Fruit fly (Drosophila melanogaster) whole organism, embryonic: ENCODE results near the gene Dfd.

Experiments used
- CG10431 ChIP-seq: fragments of 200-800 bp; sonication (Bioruptor generic); optimal IDR thresholded peaks from 3 replicates; lab custom pipeline; 2018; ENCODE audit warnings: missing biosample characterization, mild to moderate bottlenecking, missing genetic modification characterization
- CG11085 ChIP-seq: fragments of 200-800 bp; sonication (Bioruptor generic); IDR thresholded peaks from 2 replicates; pipeline ENCODE4 v1.3.6; 2022; ENCODE audit warnings: missing biosample characterization, missing genetic modification characterization
- CG11695 ChIP-seq: fragments of 200-800 bp; sonication (Bioruptor generic); IDR thresholded peaks from 3 replicates; pipeline ENCODE4 v1.3.6; 2022; ENCODE audit warnings: missing biosample characterization, missing genetic modification characterization
- CG11696 ChIP-seq: fragments of 200-800 bp; sonication (Bioruptor generic); IDR thresholded peaks from 2 replicates; pipeline ENCODE4 v1.3.6; 2022; ENCODE audit warnings: missing biosample characterization, missing genetic modification characterization
- CG2199 ChIP-seq: fragments of 200-800 bp; sonication (Bioruptor generic); IDR thresholded peaks from 3 replicates; pipeline ENCODE4 v1.3.6; 2022; ENCODE audit warnings: missing biosample characterization, missing genetic modification characterization
- CG2202 ChIP-seq: fragments of 200-800 bp; sonication (Bioruptor generic); optimal IDR thresholded peaks from 2 replicates; lab custom pipeline; 2018; ENCODE audit warnings: missing biosample characterization, mild to moderate bottlenecking, missing genetic modification characterization
- CG30431 ChIP-seq: fragments of 200-800 bp; sonication (Bioruptor generic); optimal IDR thresholded peaks from 2 replicates; lab custom pipeline; 2017; ENCODE audit warnings: missing biosample characterization, missing genetic modification characterization
- CG9215 ChIP-seq: fragments of 200-800 bp; sonication (Bioruptor generic); IDR thresholded peaks from 2 replicates; pipeline ENCODE4 v1.3.6; 2022; ENCODE audit warnings: missing biosample characterization, missing genetic modification characterization
- Ets97D ChIP-seq: fragments of 200-800 bp; sonication (Bioruptor generic); optimal IDR thresholded peaks from 3 replicates; lab custom pipeline; 2016; ENCODE audit warnings: missing biosample characterization, missing genetic modification characterization
- Fer3 ChIP-seq: fragments of 200-800 bp; sonication (Bioruptor generic); optimal IDR thresholded peaks from 2 replicates; lab custom pipeline; 2018; ENCODE audit warnings: missing biosample characterization, mild to moderate bottlenecking, missing genetic modification characterization, moderate library complexity
- Hr78 ChIP-seq, 2 experiments: fragments of 200-800 bp in 1 of 2; fragments of >200 bp in 1 of 2; sonication (Bioruptor generic) in 1 of 2; optimal IDR thresholded peaks; 2 replicates each; lab custom pipeline; 2017 to 2019; ENCODE audit warnings: missing biosample characterization in 2 of 2, missing genetic modification characterization in 2 of 2, mild to moderate bottlenecking in 1 of 2, moderate library complexity in 1 of 2
- Med ChIP-seq: fragments of 200-800 bp; sonication (Bioruptor generic); peaks from one replicate; lab custom pipeline; 2016; ENCODE audit warnings: missing biosample characterization, missing genetic modification characterization, mild to moderate bottlenecking, inconsistent platforms, moderate library complexity
- NC2α ChIP-seq: fragments of 200-800 bp; sonication (Bioruptor generic); optimal IDR thresholded peaks from 2 replicates; lab custom pipeline; 2016; ENCODE audit warnings: missing biosample characterization, missing genetic modification characterization
- Nf-YB ChIP-seq: fragments of 200-800 bp; sonication (Bioruptor generic); optimal IDR thresholded peaks from 3 replicates; lab custom pipeline; 2019; ENCODE audit warnings: missing biosample characterization, mild to moderate bottlenecking, missing genetic modification characterization, moderate library complexity
- Nf-YC ChIP-seq: fragments of 200-800 bp; optimal IDR thresholded peaks from 3 replicates; lab custom pipeline; 2019; ENCODE audit warnings: missing biosample characterization, mild to moderate bottlenecking, missing genetic modification characterization, moderate library complexity
- Rfx ChIP-seq: fragments of 200-800 bp; sonication (Bioruptor generic); IDR thresholded peaks from 2 replicates; pipeline ENCODE4 v1.3.6; 2022; ENCODE audit warnings: missing biosample characterization, missing genetic modification characterization
- Sox102F ChIP-seq: fragments of 200-800 bp; sonication (Bioruptor generic); optimal IDR thresholded peaks from 2 replicates; lab custom pipeline; 2018; ENCODE audit warnings: missing biosample characterization, mild to moderate bottlenecking, missing genetic modification characterization, moderate library complexity
- Sry-δ ChIP-seq: fragments of 200-800 bp; sonication (Bioruptor generic); optimal IDR thresholded peaks from 2 replicates; lab custom pipeline; 2016; ENCODE audit warnings: missing biosample characterization, missing genetic modification characterization
- Xbp1 ChIP-seq: fragments of 200-800 bp; sonication (Bioruptor generic); optimal IDR thresholded peaks from 3 replicates; lab custom pipeline; 2016; ENCODE audit warnings: missing biosample characterization, mild to moderate bottlenecking, missing genetic modification characterization
- aop ChIP-seq: fragments of 200-800 bp; sonication (Bioruptor generic); IDR thresholded peaks from 2 replicates; pipeline ENCODE4 v1.3.6; 2022; ENCODE audit warnings: missing biosample characterization, missing genetic modification characterization
- ap ChIP-seq: fragments of 200-800 bp; sonication (Bioruptor generic); IDR thresholded peaks from 2 replicates; pipeline ENCODE4 v1.3.6; 2022; ENCODE audit warnings: missing biosample characterization, missing genetic modification characterization
- ash1 ChIP-seq: fragments of 200-800 bp; sonication (Bioruptor generic); optimal IDR thresholded peaks from 2 replicates; lab custom pipeline; 2018; ENCODE audit warnings: missing biosample characterization, mild to moderate bottlenecking, missing genetic modification characterization
- cas ChIP-seq: fragments of 200-800 bp; sonication (Bioruptor generic); IDR thresholded peaks from 2 replicates; pipeline ENCODE4 v1.3.6; 2022; ENCODE audit warnings: missing biosample characterization, missing genetic modification characterization
- cg ChIP-seq: fragments of 200-800 bp; sonication (Bioruptor generic); optimal IDR thresholded peaks from 3 replicates; lab custom pipeline; 2019; ENCODE audit warnings: missing biosample characterization, mild to moderate bottlenecking, missing genetic modification characterization, moderate library complexity
- crp ChIP-seq, 2 experiments: fragments of 200-800 bp; sonication (Bioruptor generic); optimal IDR thresholded peaks; 2 replicates in 1 of 2; 3 replicates in 1 of 2; lab custom pipeline; 2017; ENCODE audit warnings: missing biosample characterization in 2 of 2, missing genetic modification characterization in 2 of 2, mild to moderate bottlenecking in 1 of 2, moderate library complexity in 1 of 2
- cwo ChIP-seq: fragments of 200-800 bp; sonication (Bioruptor generic); optimal IDR thresholded peaks from 3 replicates; lab custom pipeline; 2017; ENCODE audit warnings: missing biosample characterization, missing genetic modification characterization, mild to moderate bottlenecking, moderate library complexity, missing genetic modification reagents
- esg ChIP-seq: fragments of 200-800 bp; sonication (Bioruptor generic); conservative IDR thresholded peaks from 2 replicates; pipeline ENCODE4 v1.3.6; 2022; ENCODE audit warnings: missing biosample characterization, missing genetic modification characterization
- ewg ChIP-seq: fragments of 200-800 bp; sonication (Bioruptor generic); optimal IDR thresholded peaks from 3 replicates; lab custom pipeline; 2017; ENCODE audit warnings: mild to moderate bottlenecking, missing biosample characterization, missing genetic modification reagents, missing genetic modification characterization
- fd3F ChIP-seq: fragments of 200-800 bp; sonication (Bioruptor generic); optimal IDR thresholded peaks from 2 replicates; lab custom pipeline; 2018; ENCODE audit warnings: missing biosample characterization, mild to moderate bottlenecking, missing genetic modification characterization, moderate library complexity
- gcm2 ChIP-seq: fragments of 200-800 bp; sonication (Bioruptor generic); optimal IDR thresholded peaks from 2 replicates; lab custom pipeline; 2016; ENCODE audit warnings: missing biosample characterization, missing genetic modification characterization
- gro ChIP-seq: fragments of 200-800 bp; sonication (Bioruptor generic); optimal IDR thresholded peaks from 2 replicates; lab custom pipeline; 2016; ENCODE audit warnings: missing biosample characterization, missing genetic modification characterization
- h ChIP-seq: fragments of >200 bp; optimal IDR thresholded peaks from 2 replicates; lab custom pipeline; 2017
- knrl ChIP-seq: fragments of 200-800 bp; sonication (Bioruptor generic); IDR thresholded peaks from 3 replicates; pipeline ENCODE4 v1.3.6; 2022; ENCODE audit warnings: missing biosample characterization, missing genetic modification characterization; ENCODE audit not compliant: partially characterized antibody
- lola ChIP-seq, 3 experiments: fragments of >200 bp in 2 of 3; fragments of 200-800 bp in 1 of 3; sonication (Bioruptor generic) in 1 of 3; optimal IDR thresholded peaks; 2 replicates each; lab custom pipeline; 2017 to 2019; ENCODE audit warnings: missing biosample characterization in 3 of 3, missing genetic modification characterization in 3 of 3, mild to moderate bottlenecking in 1 of 3, moderate library complexity in 1 of 3
- nmo ChIP-seq: fragments of 200-800 bp; sonication (Bioruptor generic); optimal IDR thresholded peaks from 2 replicates; lab custom pipeline; 2018; ENCODE audit warnings: missing biosample characterization, mild to moderate bottlenecking, missing genetic modification characterization, moderate library complexity
- pros ChIP-seq: fragments of 200-800 bp; sonication (Bioruptor generic); optimal IDR thresholded peaks from 3 replicates; lab custom pipeline; 2019; ENCODE audit warnings: missing biosample characterization, mild to moderate bottlenecking, missing genetic modification characterization, moderate library complexity
- sc ChIP-seq, 3 experiments: fragments of >200 bp in 2 of 3; fragments of 200-800 bp in 1 of 3; sonication (Bioruptor generic) in 1 of 3; optimal IDR thresholded peaks; 2 replicates in 2 of 3; 3 replicates in 1 of 3; lab custom pipeline; 2017; ENCODE audit warnings: mild to moderate bottlenecking in 1 of 3, missing biosample characterization in 1 of 3, missing genetic modification characterization in 1 of 3, missing genetic modification reagents in 1 of 3
- seq ChIP-seq: fragments of 200-800 bp; sonication (Bioruptor generic); IDR thresholded peaks from 2 replicates; pipeline ENCODE4 v1.3.6; 2022; ENCODE audit warnings: missing biosample characterization, missing genetic modification characterization
- so ChIP-seq: fragments of 200-800 bp; sonication (Bioruptor generic); IDR thresholded peaks from 3 replicates; pipeline ENCODE4 v1.3.6; 2022; ENCODE audit warnings: missing biosample characterization, missing genetic modification characterization
- vvl ChIP-seq: fragments of 200-800 bp; sonication (Bioruptor generic); IDR thresholded peaks from 2 replicates; pipeline ENCODE4 v1.3.6; 2022; ENCODE audit warnings: missing biosample characterization, missing genetic modification characterization
- zfh2 ChIP-seq: fragments of 200-800 bp; sonication (Bioruptor generic); optimal IDR thresholded peaks from 2 replicates; lab custom pipeline; 2016; ENCODE audit warnings: missing biosample characterization, missing genetic modification characterization

Gene Dfd

DNA sequence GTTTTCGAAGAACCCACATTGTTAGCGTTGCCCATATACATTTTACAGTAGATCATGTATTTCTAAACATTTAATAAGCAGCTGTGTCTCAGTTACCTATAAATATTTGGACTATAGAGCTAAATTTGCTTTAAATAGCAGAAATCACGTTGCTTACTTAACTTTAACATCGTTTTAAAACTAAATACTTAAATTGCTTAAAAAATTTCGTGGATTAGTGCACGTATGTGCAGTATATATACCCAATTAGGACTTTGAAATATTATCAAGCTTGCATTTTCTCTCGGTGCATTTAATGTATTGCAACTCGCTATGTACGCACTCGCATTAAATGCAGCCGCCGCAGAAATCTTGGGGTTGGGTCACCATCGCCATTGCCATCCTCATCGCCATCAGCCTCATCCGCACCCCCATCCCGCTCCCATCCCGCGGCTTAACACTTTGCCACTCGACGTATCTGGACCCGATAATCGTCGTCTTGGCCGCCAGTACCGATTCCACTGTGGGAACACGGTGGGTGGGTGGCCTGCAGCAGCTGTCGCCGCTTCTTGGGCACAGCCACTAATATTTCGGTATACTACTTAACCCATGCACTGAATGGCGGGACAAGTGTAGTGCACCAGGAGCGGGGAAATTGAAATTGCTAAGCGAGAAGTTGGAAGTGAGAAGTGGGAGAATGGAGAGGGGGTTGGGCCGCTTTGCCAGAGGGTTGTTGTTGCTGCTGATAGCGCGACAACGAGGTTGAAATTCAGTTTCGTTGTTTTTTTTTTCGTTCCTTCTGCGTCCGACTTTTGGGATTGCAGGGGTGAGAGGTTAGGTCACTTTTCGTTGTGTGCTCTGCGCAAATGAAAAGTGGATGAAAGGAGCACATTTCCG lies 23.5 kb downstream of the Dfd start (continued):
- TF ChIP-seq pros (GFP tag; lab: Kevin White, UChicago) (peak; percentile 83), gro (no peak), Sry-δ (GFP tag; lab: Kevin White, UChicago) (no peak), CG2199 (no peak), Hr78 (GFP tag; optimal IDR thresholded peaks at IDR 0.05; lab: Kevin White, UChicago) (peak in 1 of 2 experiments; percentile 23), Xbp1 (GFP tag; lab: Kevin White, UChicago) (peak; percentile 8), Med (peak; percentile 69), cwo (no peak), CG9215 (GFP tag; lab: Robert Waterston, UW) (no peak), Rfx (0 out of 2 replicates have a peak, but pooled peaks have one; percentile 8), nmo (GFP tag; lab: Kevin White, UChicago) (peak; percentile 0), lola (GFP tag; optimal IDR thresholded peaks at IDR 0.05; lab: Kevin White, UChicago) (peak in 1 of 3 experiments; percentile 17), so (GFP tag; lab: Robert Waterston, UW) (no peak)
- TF ChIP-seq, all 482 proteins: peak for 36

dm6 chr3R:6815751-6816039 lies 24.1 kb downstream of the Dfd start:
- 0 out of 2 replicates have a peak, but pooled peaks have one; percentile 12 for TF ChIP-seq vvl (GFP tag; lab: Robert Waterston, UW)
- TF ChIP-seq seq (GFP tag; lab: Robert Waterston, UW) = 0 out of 2 replicates have a peak, but pooled peaks have one; percentile 44
- no peak for TF ChIP-seq CG11085 (GFP tag; lab: Robert Waterston, UW)
- TF ChIP-seq h = no peak
- TF ChIP-seq CG2202 (tag; lab: Kevin White, UChicago) = no peak
- no peak for TF ChIP-seq CG11695 (GFP tag; lab: Robert Waterston, UW)
- no peak for TF ChIP-seq zfh2 (GFP tag; lab: Kevin White, UChicago)
- TF ChIP-seq lola (GFP tag; optimal IDR thresholded peaks at IDR 0.05; lab: Kevin White, UChicago) = no peak
- peak; percentile 67 for TF ChIP-seq Nf-YC
- TF ChIP-seq knrl = 0 out of 3 replicates have a peak, but pooled peaks have one; percentile 13
- TF ChIP-seq esg (GFP tag; lab: Robert Waterston, UW) = no peak
- no peak for TF ChIP-seq pros (GFP tag; lab: Kevin White, UChicago)
- no peak for TF ChIP-seq fd3F
- peak; percentile 49 for TF ChIP-seq ewg (GFP tag; lab: Kevin White, UChicago)
- TF ChIP-seq ap (GFP tag; lab: Robert Waterston, UW) = no peak
- no peak for TF ChIP-seq CG30431 (GFP tag; lab: Kevin White, UChicago)
- TF ChIP-seq Fer3 (tag; lab: Kevin White, UChicago) = no peak
- no peak for TF ChIP-seq Ets97D (GFP tag; lab: Kevin White, UChicago)
- no peak for TF ChIP-seq sc (optimal IDR thresholded peaks at IDR 0.05; lab: Kevin White, UChicago)
- no peak for TF ChIP-seq sc (GFP tag; optimal IDR thresholded peaks at IDR 0.05; lab: Kevin White, UChicago)
- no peak for TF ChIP-seq crp (GFP tag; optimal IDR thresholded peaks at IDR 0.05; lab: Kevin White, UChicago)
- TF ChIP-seq Nf-YB (GFP tag; lab: Kevin White, UChicago) = peak; percentile 58
- TF ChIP-seq Sox102F (GFP tag; lab: Kevin White, UChicago) = no peak
- TF ChIP-seq cg (GFP tag; lab: Kevin White, UChicago) = peak; percentile 24
- TF ChIP-seq aop (GFP tag; lab: Robert Waterston, UW) = no peak
- TF ChIP-seq NC2α (GFP tag; lab: Kevin White, UChicago) = no peak
- no peak for TF ChIP-seq ash1 (GFP tag; lab: Kevin White, UChicago)
- TF ChIP-seq cas (GFP tag; lab: Robert Waterston, UW) = no peak
- TF ChIP-seq gcm2 = no peak
- TF ChIP-seq CG10431 (GFP tag; lab: Kevin White, UChicago) = no peak
- TF ChIP-seq CG11696 (GFP tag; lab: Robert Waterston, UW) = no peak
